Worm (Caenorhabditis elegans) whole organism, L1 larva: ENCODE measurements around the gene C05D2.8.

Experiments
- C04F5.9 ChIP-seq: sonication (generic microtip); optimal IDR thresholded peaks from 2 replicates; lab custom pipeline; 2016; ENCODE audit warnings: missing genetic modification characterization, missing compliant biosample characterization
- F16B12.6 ChIP-seq: fragments of 150-350 bp; optimal IDR thresholded peaks from 2 replicates; lab custom pipeline; 2014; ENCODE audit warnings: missing biosample characterization, missing genetic modification characterization
- ama-1 ChIP-seq: fragments of 150-350 bp; optimal IDR thresholded peaks from 2 replicates; lab custom pipeline; 2014
- blmp-1 ChIP-seq: fragments of 150-350 bp; optimal IDR thresholded peaks from 2 replicates; lab custom pipeline; 2014; ENCODE audit warnings: missing biosample characterization, missing genetic modification characterization
- ceh-82 ChIP-seq, 3 experiments: fragments of 150-350 bp in 1 of 3; sonication (generic microtip) in 2 of 3; optimal IDR thresholded peaks; 2 replicates each; lab custom pipeline; 2014 to 2017; ENCODE audit warnings: missing biosample characterization in 3 of 3, missing genetic modification characterization in 3 of 3
- dsc-1 ChIP-seq: sonication (generic microtip); optimal IDR thresholded peaks from 2 replicates; lab custom pipeline; 2016; ENCODE audit warnings: mild to moderate bottlenecking, missing genetic modification characterization, missing compliant biosample characterization
- efl-1 ChIP-seq, 4 experiments: fragments of 150-350 bp; optimal IDR thresholded peaks in 3 of 4; peaks in 1 of 4; 1 replicate in 1 of 4; 2 replicates in 3 of 4; lab custom pipeline; 2014; ENCODE audit warnings: missing biosample characterization in 2 of 4, missing genetic modification characterization in 2 of 4, missing genetic modification reagents in 2 of 4
- elt-2 ChIP-seq: sonication (generic microtip); optimal IDR thresholded peaks from 2 replicates; lab custom pipeline; 2016; ENCODE audit warnings: missing genetic modification characterization, mild to moderate bottlenecking, inconsistent platforms, missing compliant biosample characterization, missing genetic modification reagents
- fkh-8 ChIP-seq: sonication (generic microtip); optimal IDR thresholded peaks from 2 replicates; lab custom pipeline; 2016; ENCODE audit warnings: mild to moderate bottlenecking, missing genetic modification characterization, missing compliant biosample characterization
- grh-1 ChIP-seq: fragments of 200-800 bp; sonication (Bioruptor generic); IDR thresholded peaks from 2 replicates; pipeline ENCODE4 v1.3.6; 2022; ENCODE audit warnings: missing genetic modification reagents, missing genetic modification characterization, missing compliant biosample characterization
- hlh-17 ChIP-seq: fragments of 200-800 bp; sonication (Bioruptor generic); optimal IDR thresholded peaks from 2 replicates; lab custom pipeline; 2018; ENCODE audit warnings: missing genetic modification characterization, mild to moderate bottlenecking, missing compliant biosample characterization, moderate library complexity, borderline replicate concordance
- isw-1 ChIP-seq: fragments of 200-800 bp; sonication (Bioruptor generic); IDR thresholded peaks from 2 replicates; pipeline ENCODE4 v1.3.6; 2022; ENCODE audit warnings: missing genetic modification characterization, missing compliant biosample characterization
- jun-1 ChIP-seq: fragments of 150-350 bp; optimal IDR thresholded peaks from 2 replicates; lab custom pipeline; 2014; ENCODE audit warnings: missing biosample characterization, missing genetic modification reagents, missing genetic modification characterization
- lin-14 ChIP-seq: fragments of 200-800 bp; sonication (Bioruptor generic); optimal IDR thresholded peaks from 2 replicates; lab custom pipeline; 2018; ENCODE audit warnings: mild to moderate bottlenecking, missing genetic modification characterization, moderate library complexity, missing compliant biosample characterization
- lin-15B ChIP-seq: fragments of 150-350 bp; sonication (generic microtip); optimal IDR thresholded peaks from 3 replicates; lab custom pipeline; 2014; ENCODE audit warnings: missing biosample characterization, missing genetic modification characterization
- lsy-2 ChIP-seq, 2 experiments: fragments of 150-350 bp; optimal IDR thresholded peaks; 2 replicates each; lab custom pipeline; 2014; ENCODE audit warnings: missing biosample characterization in 2 of 2, missing genetic modification characterization in 2 of 2
- mep-1 ChIP-seq: fragments of 150-350 bp; optimal IDR thresholded peaks from 2 replicates; lab custom pipeline; 2014; ENCODE audit warnings: missing biosample characterization, missing genetic modification characterization
- nhr-19 ChIP-seq: fragments of 200-800 bp; sonication (Bioruptor generic); conservative IDR thresholded peaks from 2 replicates; pipeline ENCODE4 v1.3.6; 2022; ENCODE audit warnings: missing genetic modification characterization, missing compliant biosample characterization
- nhr-20 ChIP-seq: sonication (generic microtip); optimal IDR thresholded peaks from 2 replicates; lab custom pipeline; 2016; ENCODE audit warnings: mild to moderate bottlenecking, missing genetic modification characterization, missing compliant biosample characterization
- nhr-237 ChIP-seq: fragments of 150-350 bp; optimal IDR thresholded peaks from 2 replicates; lab custom pipeline; 2014; ENCODE audit warnings: missing biosample characterization, missing genetic modification characterization
- nhr-28 ChIP-seq: fragments of 150-350 bp; optimal IDR thresholded peaks from 2 replicates; lab custom pipeline; 2014; ENCODE audit warnings: missing biosample characterization, missing genetic modification characterization
- nhr-71 ChIP-seq: sonication (generic microtip); optimal IDR thresholded peaks from 2 replicates; lab custom pipeline; 2016; ENCODE audit warnings: mild to moderate bottlenecking, missing genetic modification characterization, moderate library complexity, missing compliant biosample characterization
- nhr-77 ChIP-seq: fragments of 150-350 bp; optimal IDR thresholded peaks from 2 replicates; lab custom pipeline; 2014; ENCODE audit warnings: missing biosample characterization, missing genetic modification characterization
- nhr-85 ChIP-seq: sonication (generic microtip); peaks from one replicate; lab custom pipeline; 2016; ENCODE audit warnings: missing genetic modification characterization, inconsistent platforms, missing compliant biosample characterization
- pag-3 ChIP-seq: sonication (generic microtip); optimal IDR thresholded peaks from 2 replicates; lab custom pipeline; 2017; ENCODE audit warnings: missing genetic modification characterization, mild to moderate bottlenecking, missing compliant biosample characterization, antibody characterized with exemption, borderline replicate concordance; ENCODE audit not compliant: insufficient read depth
- pqm-1 ChIP-seq: sonication (generic microtip); optimal IDR thresholded peaks from 3 replicates; lab custom pipeline; 2017; ENCODE audit warnings: missing biosample characterization, missing genetic modification characterization
- rnt-1 ChIP-seq: sonication (generic microtip); optimal IDR thresholded peaks from 2 replicates; lab custom pipeline; 2016; ENCODE audit warnings: mild to moderate bottlenecking, missing genetic modification characterization, moderate library complexity, missing compliant biosample characterization
- skn-1 ChIP-seq: fragments of 150-350 bp; optimal IDR thresholded peaks from 2 replicates; lab custom pipeline; 2014; ENCODE audit warnings: missing biosample characterization, missing genetic modification characterization
- snpc-4 ChIP-seq: fragments of 150-350 bp; optimal IDR thresholded peaks from 2 replicates; lab custom pipeline; 2014; ENCODE audit warnings: missing biosample characterization, missing genetic modification characterization
- snu-23 ChIP-seq: sonication (generic microtip); optimal IDR thresholded peaks from 2 replicates; lab custom pipeline; 2016; ENCODE audit warnings: missing genetic modification characterization, missing compliant biosample characterization
- sup-37 ChIP-seq: fragments of 200-800 bp; sonication (Bioruptor generic); optimal IDR thresholded peaks from 2 replicates; lab custom pipeline; 2018; ENCODE audit warnings: mild to moderate bottlenecking, missing genetic modification characterization, missing compliant biosample characterization
- tbx-2 ChIP-seq: sonication (generic microtip); optimal IDR thresholded peaks from 2 replicates; lab custom pipeline; 2016; ENCODE audit warnings: missing genetic modification characterization, missing compliant biosample characterization
- unc-30 ChIP-seq: sonication (generic microtip); optimal IDR thresholded peaks from 2 replicates; lab custom pipeline; 2017; ENCODE audit warnings: missing biosample characterization, missing genetic modification characterization
- unc-62 ChIP-seq: fragments of 150-350 bp; optimal IDR thresholded peaks from 2 replicates; lab custom pipeline; 2014; ENCODE audit warnings: missing biosample characterization, missing genetic modification reagents, missing genetic modification characterization
- unc-86 ChIP-seq: sonication (generic microtip); optimal IDR thresholded peaks from 2 replicates; lab custom pipeline; 2016; ENCODE audit warnings: missing genetic modification characterization, missing compliant biosample characterization
- unc-98 ChIP-seq: fragments of 200-800 bp; sonication (Bioruptor generic); IDR thresholded peaks from 2 replicates; pipeline ENCODE4 v1.3.6; 2022; ENCODE audit warnings: missing genetic modification characterization, missing compliant biosample characterization
- vab-15 ChIP-seq: sonication (generic microtip); optimal IDR thresholded peaks from 2 replicates; lab custom pipeline; 2017; ENCODE audit warnings: missing genotype, mild to moderate bottlenecking, missing genetic modification characterization, missing compliant biosample characterization
- xbp-1 ChIP-seq: sonication (generic microtip); optimal IDR thresholded peaks from 2 replicates; lab custom pipeline; 2016; ENCODE audit warnings: missing genetic modification characterization, missing compliant biosample characterization
- zag-1 ChIP-seq: fragments of 150-350 bp; optimal IDR thresholded peaks from 2 replicates; lab custom pipeline; 2014; ENCODE audit warnings: missing biosample characterization, missing genetic modification characterization

The C05D2.8 gene

DNA sequence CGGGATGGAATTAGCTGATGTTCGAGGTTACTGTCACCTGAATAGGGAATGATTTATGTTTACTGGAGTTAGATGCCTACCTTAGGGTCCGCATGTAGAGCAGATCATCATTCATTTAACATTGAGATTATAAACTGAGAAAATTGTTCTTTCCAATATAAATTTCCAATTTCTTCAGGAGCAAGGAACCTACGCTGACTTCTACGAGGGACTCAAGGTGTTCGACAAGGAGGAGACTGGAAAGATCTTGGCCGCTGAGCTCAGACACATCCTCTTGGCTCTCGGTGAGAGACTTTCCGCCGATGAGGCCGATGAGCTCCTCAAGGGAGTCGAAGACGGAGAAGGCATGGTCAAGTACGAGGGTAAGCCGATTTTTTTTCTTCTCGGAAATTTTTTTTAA, 43.6 kb downstream of the C05D2.8 start:
- TF ChIP-seq vab-15 (tag; lab: Kevin White, UChicago) (no peak), nhr-85 (tag; lab: Kevin White, UChicago) (peak; percentile 51)

DNA sequence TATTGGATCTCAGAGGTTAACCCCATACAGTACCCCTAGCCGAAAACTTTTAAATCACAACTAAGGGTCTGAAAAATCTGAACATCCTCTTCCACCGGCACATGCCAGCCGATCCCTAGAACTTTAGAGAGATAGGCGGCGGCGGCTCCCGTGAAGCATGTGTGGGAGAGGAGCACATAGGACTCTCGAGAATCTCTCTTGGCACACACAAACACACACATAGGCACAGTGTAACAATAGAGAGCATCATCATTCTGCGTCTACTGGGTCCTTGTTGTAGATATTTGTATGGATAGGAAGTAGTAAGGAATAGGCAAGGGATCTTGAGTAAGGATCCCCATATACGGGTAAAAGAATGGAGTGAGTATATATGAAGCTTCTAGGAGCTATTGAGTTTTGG, 44.4 kb downstream of the C05D2.8 start:
- TF ChIP-seq nhr-19 (GFP tag; lab: Robert Waterston, UW) = peak; percentile 13; the same call in 1 of the 2 replicates
- TF ChIP-seq pag-3 (tag; lab: Kevin White, UChicago) = peak; percentile 89
- no peak for TF ChIP-seq nhr-20 (tag; lab: Kevin White, UChicago)
- TF ChIP-seq snu-23 (GFP tag; lab: Kevin White, UChicago) = peak; percentile 1
- peak; percentile 33 for TF ChIP-seq nhr-71 (tag; lab: Kevin White, UChicago)
- no peak for TF ChIP-seq tbx-2 (tag; lab: Kevin White, UChicago)
- TF ChIP-seq dsc-1 (tag; lab: Kevin White, UChicago) = peak; percentile 26
- no peak for TF ChIP-seq F16B12.6 (tag; lab: Kevin White, UChicago)
- peak; percentile 28 for TF ChIP-seq lin-14 (GFP tag; lab: Kevin White, UChicago)
- peak; percentile 55 for TF ChIP-seq rnt-1 (tag; lab: Kevin White, UChicago)
- TF ChIP-seq, all 84 proteins: peak for 7

DNA sequence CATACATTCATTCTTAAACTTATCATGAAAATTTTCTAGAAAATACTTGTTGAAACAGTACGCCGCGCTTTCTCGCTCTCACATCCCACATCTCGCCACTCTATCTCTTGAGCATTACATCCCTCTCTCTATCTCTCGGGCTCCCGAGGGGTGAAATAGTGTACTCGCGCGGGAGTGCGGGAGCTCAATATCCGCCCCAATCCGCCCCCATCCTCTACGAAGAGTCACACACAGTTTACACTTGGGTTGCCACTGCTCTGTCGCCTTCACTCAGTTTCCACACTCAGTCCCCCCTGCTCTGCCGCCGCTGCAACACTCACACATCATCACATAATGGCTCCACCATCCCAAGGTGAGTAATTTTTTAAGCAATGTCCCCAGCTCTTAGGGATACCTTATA, 45.3 kb downstream of the C05D2.8 start, which contains the start of gene mlc-3:
TSS of gene mlc-3 (plus strand) at position 227 of the 400 bp plus-strand sequence.
- TF ChIP-seq xbp-1 (tag; lab: Kevin White, UChicago) (peak; percentile 2), unc-30 (no peak), dsc-1 (tag; lab: Kevin White, UChicago) (peak; percentile 11), lin-14 (GFP tag; lab: Kevin White, UChicago) (peak; percentile 48), nhr-237 (no peak), nhr-71 (tag; lab: Kevin White, UChicago) (peak; percentile 52), skn-1 (tag; lab: Kevin White, UChicago) (no peak), tbx-2 (tag; lab: Kevin White, UChicago) (peak; percentile 3), pag-3 (tag; lab: Kevin White, UChicago) (peak; percentile 56), unc-86 (tag; lab: Kevin White, UChicago) (no peak), lsy-2 (tag; optimal IDR thresholded peaks at IDR 0.05; lab: Kevin White, UChicago) (peak in 1 of 2 experiments; percentile 32), blmp-1 (tag; lab: Kevin White, UChicago) (no peak), snpc-4 (tag; lab: Kevin White, UChicago) (no peak), ceh-82 (tag; optimal IDR thresholded peaks at IDR 0.05; lab: Kevin White, UChicago) (no peak), nhr-19 (GFP tag; lab: Robert Waterston, UW) (peak; percentile 52), sup-37 (no peak), ama-1 (lab: Kevin White, UChicago) (peak; percentile 32), nhr-20 (tag; lab: Kevin White, UChicago) (peak; percentile 40), unc-62 (GFP tag; lab: Kevin White, UChicago) (no peak), mep-1 (tag; lab: Kevin White, UChicago) (no peak), nhr-85 (tag; lab: Kevin White, UChicago) (no peak), snu-23 (GFP tag; lab: Kevin White, UChicago) (peak; percentile 26), isw-1 (GFP tag; lab: Robert Waterston, UW) (no peak), nhr-77 (tag; lab: Kevin White, UChicago) (peak; percentile 16), rnt-1 (tag; lab: Kevin White, UChicago) (peak; percentile 65), lin-15B (tag; lab: Kevin White, UChicago) (no peak), grh-1 (GFP tag; lab: Robert Waterston, UW) (no peak)

DNA sequence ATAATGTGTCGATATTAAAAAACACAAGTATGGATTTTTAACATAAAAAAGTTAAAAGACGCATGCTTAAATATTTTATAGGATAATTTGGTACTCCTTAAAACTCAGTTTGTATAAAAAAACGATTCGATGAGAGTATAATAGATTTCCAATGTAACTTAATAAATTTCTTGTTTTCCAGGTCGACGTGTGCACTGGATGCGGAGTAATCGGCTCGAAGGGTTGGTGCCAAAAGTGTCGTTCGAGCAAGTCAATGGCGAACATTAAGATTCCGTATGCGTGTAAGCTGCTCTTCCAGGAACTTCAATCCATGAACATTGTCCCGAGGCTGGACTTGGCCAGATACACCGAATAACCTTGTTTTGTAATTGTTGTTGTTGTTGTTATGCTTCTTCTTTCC, 45.8 kb downstream of the C05D2.8 start:
- TF ChIP-seq tbx-2 (tag; lab: Kevin White, UChicago) (no peak), zag-1 (tag; lab: Kevin White, UChicago) (no peak), jun-1 (tag; lab: Kevin White, UChicago) (no peak), pqm-1 (no peak), ceh-82 (tag; optimal IDR thresholded peaks at IDR 0.05; lab: Kevin White, UChicago) (no peak), xbp-1 (tag; lab: Kevin White, UChicago) (no peak), unc-98 (GFP tag; lab: Robert Waterston, UW) (no peak), C04F5.9 (tag; lab: Kevin White, UChicago) (no peak), hlh-17 (no peak), elt-2 (no peak), nhr-28 (no peak), fkh-8 (no peak), ama-1 (lab: Kevin White, UChicago) (no peak), efl-1 (optimal IDR thresholded peaks at IDR 0.05; lab: Kevin White, UChicago) (no peak), efl-1 (GFP tag; optimal IDR thresholded peaks at IDR 0.05 in 1 of 2; lab: Kevin White, UChicago) (no peak)
